Worm (Caenorhabditis elegans) whole organism, young adult: ENCODE results near the gene T23B12.11.
A peak's percentile ranks its signal among the peaks of the same experiment; 100 is the strongest.

Experiments
- B0019.2 ChIP-seq: fragments of 200-800 bp; sonication (Bioruptor generic); conservative IDR thresholded peaks from 2 replicates; pipeline ENCODE4 v1.3.6; 2022; ENCODE audit warnings: missing genetic modification reagents, missing genetic modification characterization, missing compliant biosample characterization
- B0336.3 ChIP-seq: fragments of 200-800 bp; sonication (Bioruptor generic); IDR thresholded peaks from 2 replicates; pipeline ENCODE4 v1.3.6; 2022; ENCODE audit warnings: missing genetic modification characterization, missing compliant biosample characterization
- C17E4.6 ChIP-seq: fragments of 200-800 bp; sonication (Bioruptor generic); IDR thresholded peaks from 2 replicates; pipeline ENCODE4 v1.3.6; 2022; ENCODE audit warnings: missing genetic modification reagents, missing genetic modification characterization, missing compliant biosample characterization
- F33H1.4 ChIP-seq: fragments of 200-800 bp; sonication (Bioruptor generic); IDR thresholded peaks from 2 replicates; pipeline ENCODE4 v1.3.6; 2022; ENCODE audit warnings: missing genetic modification reagents, missing genetic modification characterization, missing compliant biosample characterization
- F55B11.4 ChIP-seq: sonication (generic microtip); optimal IDR thresholded peaks from 2 replicates; lab custom pipeline; 2016; ENCODE audit warnings: missing compliant biosample characterization, missing genetic modification characterization, borderline replicate concordance; ENCODE audit not compliant: insufficient read depth
- K12H6.12 ChIP-seq: fragments of 200-800 bp; sonication (Bioruptor generic); optimal IDR thresholded peaks from 2 replicates; lab custom pipeline; 2018; ENCODE audit warnings: mild to moderate bottlenecking, missing genetic modification characterization, missing compliant biosample characterization
- T26A5.8 ChIP-seq: sonication (generic microtip); optimal IDR thresholded peaks from 2 replicates; lab custom pipeline; 2016; ENCODE audit warnings: missing genetic modification characterization, missing compliant biosample characterization
- Y56A3A.18 ChIP-seq: fragments of 200-800 bp; sonication (Bioruptor generic); IDR thresholded peaks from 2 replicates; pipeline ENCODE4 v1.3.6; 2022; ENCODE audit warnings: missing genetic modification reagents, missing genetic modification characterization, missing compliant biosample characterization
- Y79H2A.3 ChIP-seq: fragments of 200-800 bp; sonication (Bioruptor generic); conservative IDR thresholded peaks from 2 replicates; pipeline ENCODE4 v1.3.6; 2022; ENCODE audit warnings: missing genetic modification reagents, missing genetic modification characterization, missing compliant biosample characterization
- attf-3 ChIP-seq: fragments of 200-800 bp; sonication (Bioruptor generic); conservative IDR thresholded peaks from 2 replicates; pipeline ENCODE4 v1.3.6; 2022; ENCODE audit warnings: missing genetic modification reagents, missing genetic modification characterization, missing compliant biosample characterization
- cebp-1 ChIP-seq, 2 experiments: fragments of 200-800 bp in 1 of 2; sonication (Bioruptor generic) in 1 of 2; sonication (generic microtip) in 1 of 2; IDR thresholded peaks in 1 of 2; optimal IDR thresholded peaks in 1 of 2; 2 replicates each; pipeline versions ENCODE4 v1.3.6 to Lab custom; 2017 to 2022; ENCODE audit warnings: missing compliant biosample characterization in 2 of 2, missing genetic modification characterization in 2 of 2, mild to moderate bottlenecking in 1 of 2, missing genetic modification reagents in 1 of 2, moderate library complexity in 1 of 2
- ceh-91 ChIP-seq: fragments of 200-800 bp; sonication (Bioruptor generic); IDR thresholded peaks from 2 replicates; pipeline ENCODE4 v1.3.6; 2022; ENCODE audit warnings: missing genetic modification reagents, missing genetic modification characterization, missing compliant biosample characterization
- dpl-1 ChIP-seq: fragments of 150-350 bp; optimal IDR thresholded peaks from 2 replicates; lab custom pipeline; 2014; ENCODE audit warnings: missing biosample characterization, missing genetic modification reagents, missing genetic modification characterization
- efl-1 ChIP-seq: fragments of 150-350 bp; optimal IDR thresholded peaks from 2 replicates; lab custom pipeline; 2014; ENCODE audit warnings: missing biosample characterization, missing genetic modification reagents, missing genetic modification characterization
- egl-44 ChIP-seq: fragments of 200-800 bp; sonication (Bioruptor generic); IDR thresholded peaks from 2 replicates; pipeline ENCODE4 v1.3.6; 2022; ENCODE audit warnings: missing genetic modification reagents, missing genetic modification characterization, missing compliant biosample characterization
- ets-4 ChIP-seq: fragments of 200-800 bp; sonication (Bioruptor generic); optimal IDR thresholded peaks from 2 replicates; lab custom pipeline; 2018; ENCODE audit warnings: mild to moderate bottlenecking, missing genetic modification characterization, missing compliant biosample characterization
- him-1 ChIP-seq: sonication (generic microtip); optimal IDR thresholded peaks from 2 replicates; lab custom pipeline; 2016; ENCODE audit warnings: missing genotype, missing genetic modification reagents, missing genetic modification characterization, missing compliant biosample characterization
- hlh-26 ChIP-seq: fragments of 200-800 bp; sonication (Bioruptor generic); conservative IDR thresholded peaks from 2 replicates; pipeline ENCODE4 v1.3.6; 2022; ENCODE audit warnings: missing genetic modification reagents, missing genetic modification characterization, missing compliant biosample characterization
- hmg-1.2 ChIP-seq: fragments of 200-800 bp; sonication (Bioruptor generic); IDR thresholded peaks from 2 replicates; pipeline ENCODE4 v1.3.6; 2022; ENCODE audit warnings: missing genetic modification reagents, missing genetic modification characterization, missing compliant biosample characterization
- hmg-20 ChIP-seq: fragments of 200-800 bp; sonication (Bioruptor generic); IDR thresholded peaks from 2 replicates; pipeline ENCODE4 v1.3.6; 2022; ENCODE audit warnings: missing genetic modification reagents, missing genetic modification characterization, missing compliant biosample characterization
- lin-35 ChIP-seq, 3 experiments: fragments of 150-350 bp in 2 of 3; sonication (generic microtip) in 1 of 3; optimal IDR thresholded peaks; 2 replicates each; lab custom pipeline; 2014 to 2018; ENCODE audit warnings: missing biosample characterization in 3 of 3, missing genetic modification characterization in 3 of 3, missing genetic modification reagents in 3 of 3
- lin-54 ChIP-seq: fragments of 200-800 bp; sonication (Bioruptor generic); optimal IDR thresholded peaks from 2 replicates; lab custom pipeline; 2018; ENCODE audit warnings: mild to moderate bottlenecking, missing genetic modification characterization, missing compliant biosample characterization
- lsl-1 ChIP-seq: fragments of 200-800 bp; sonication (Bioruptor generic); optimal IDR thresholded peaks from 2 replicates; lab custom pipeline; 2018; ENCODE audit warnings: mild to moderate bottlenecking, missing genetic modification characterization, moderate library complexity, missing compliant biosample characterization
- lsy-27 ChIP-seq: sonication (generic microtip); optimal IDR thresholded peaks from 2 replicates; lab custom pipeline; 2017; ENCODE audit warnings: missing genetic modification characterization, mild to moderate bottlenecking, missing compliant biosample characterization, antibody characterized with exemption, missing genotype, borderline replicate concordance; ENCODE audit not compliant: insufficient read depth
- madf-6 ChIP-seq: fragments of 200-800 bp; sonication (Bioruptor generic); IDR thresholded peaks from 2 replicates; pipeline ENCODE4 v1.3.6; 2022; ENCODE audit warnings: missing genetic modification reagents, missing genetic modification characterization, missing compliant biosample characterization
- madf-8 ChIP-seq: fragments of 200-800 bp; sonication (Bioruptor generic); conservative IDR thresholded peaks from 2 replicates; pipeline ENCODE4 v1.3.6; 2022; ENCODE audit warnings: missing genetic modification reagents, missing genetic modification characterization, missing compliant biosample characterization
- mcd-1 ChIP-seq: fragments of 200-800 bp; sonication (Bioruptor generic); IDR thresholded peaks from 2 replicates; pipeline ENCODE4 v1.3.6; 2022; ENCODE audit warnings: missing genetic modification reagents, missing genetic modification characterization, missing compliant biosample characterization
- nfya-1 ChIP-seq: sonication (generic microtip); optimal IDR thresholded peaks from 2 replicates; lab custom pipeline; 2017; ENCODE audit warnings: antibody characterized with exemption, missing compliant biosample characterization, missing genetic modification characterization, borderline replicate concordance; ENCODE audit not compliant: insufficient read depth
- nhr-179 ChIP-seq: sonication (generic microtip); optimal IDR thresholded peaks from 2 replicates; lab custom pipeline; 2016; ENCODE audit warnings: mild to moderate bottlenecking, missing genetic modification characterization, missing compliant biosample characterization
- nhr-27 ChIP-seq: fragments of 200-800 bp; sonication (Bioruptor generic); optimal IDR thresholded peaks from 2 replicates; lab custom pipeline; 2018; ENCODE audit warnings: mild to moderate bottlenecking, missing genetic modification characterization, moderate library complexity, missing compliant biosample characterization
- pha-4 ChIP-seq: fragments of 150-350 bp; sonication (generic microtip); optimal IDR thresholded peaks from 2 replicates; lab custom pipeline; 2014; ENCODE audit warnings: missing biosample characterization, missing genetic modification reagents, missing genetic modification characterization
- rec-8 ChIP-seq, 2 experiments: sonication (generic microtip); optimal IDR thresholded peaks; 2 replicates each; lab custom pipeline; 2016; ENCODE audit warnings: mild to moderate bottlenecking in 2 of 2, missing genetic modification characterization in 2 of 2, missing genetic modification reagents in 2 of 2, missing genotype in 2 of 2, missing biosample characterization in 1 of 2, missing compliant biosample characterization in 1 of 2, moderate library complexity in 1 of 2
- snpc-1.1 ChIP-seq: sonication (generic microtip); optimal IDR thresholded peaks from 2 replicates; lab custom pipeline; 2017; ENCODE audit warnings: missing genetic modification characterization, mild to moderate bottlenecking, missing compliant biosample characterization, antibody characterized with exemption, moderate library complexity, missing genotype, missing genetic modification reagents; ENCODE audit not compliant: insufficient read depth
- snpc-3.4 ChIP-seq: sonication (generic microtip); optimal IDR thresholded peaks from 2 replicates; lab custom pipeline; 2017; ENCODE audit warnings: missing genetic modification characterization, mild to moderate bottlenecking, missing compliant biosample characterization, antibody characterized with exemption, moderate library complexity, missing genotype, missing genetic modification reagents
- snpc-4 ChIP-seq, 5 experiments: fragments of 150-350 bp in 1 of 5; sonication (generic microtip) in 4 of 5; optimal IDR thresholded peaks; 2 replicates each; lab custom pipeline; 2014 to 2018; ENCODE audit warnings: missing genetic modification characterization in 5 of 5, missing biosample characterization in 3 of 5, antibody characterized with exemption in 2 of 5, mild to moderate bottlenecking in 2 of 5, missing compliant biosample characterization in 2 of 5, missing genotype in 2 of 5, moderate library complexity in 2 of 5, missing genetic modification reagents in 1 of 5
- tbp1 ChIP-seq: fragments of 200-800 bp; sonication (Bioruptor generic); optimal IDR thresholded peaks from 2 replicates; lab custom pipeline; 2018; ENCODE audit warnings: mild to moderate bottlenecking, missing genetic modification characterization, missing compliant biosample characterization
- xnd-1 ChIP-seq: sonication (generic microtip); optimal IDR thresholded peaks from 2 replicates; lab custom pipeline; 2016; ENCODE audit warnings: missing genotype, missing genetic modification reagents, missing genetic modification characterization, missing compliant biosample characterization
- zfh-2 ChIP-seq: fragments of 200-800 bp; sonication (Bioruptor generic); conservative IDR thresholded peaks from 2 replicates; pipeline ENCODE4 v1.3.6; 2022; ENCODE audit warnings: missing genetic modification reagents, missing genetic modification characterization, missing compliant biosample characterization
- ztf-18 ChIP-seq: sonication (generic microtip); optimal IDR thresholded peaks from 2 replicates; lab custom pipeline; 2016; ENCODE audit warnings: missing genotype, mild to moderate bottlenecking, missing genetic modification characterization, missing compliant biosample characterization
- ztf-25 ChIP-seq: fragments of 200-800 bp; sonication (Bioruptor generic); IDR thresholded peaks from 2 replicates; pipeline ENCODE4 v1.3.6; 2022; ENCODE audit warnings: missing genetic modification reagents, missing genetic modification characterization, missing compliant biosample characterization
- ztf-28 ChIP-seq: fragments of 200-800 bp; sonication (Bioruptor generic); IDR thresholded peaks from 2 replicates; pipeline ENCODE4 v1.3.6; 2022; ENCODE audit warnings: missing genetic modification reagents, missing genetic modification characterization, missing compliant biosample characterization

Gene T23B12.11

DNA sequence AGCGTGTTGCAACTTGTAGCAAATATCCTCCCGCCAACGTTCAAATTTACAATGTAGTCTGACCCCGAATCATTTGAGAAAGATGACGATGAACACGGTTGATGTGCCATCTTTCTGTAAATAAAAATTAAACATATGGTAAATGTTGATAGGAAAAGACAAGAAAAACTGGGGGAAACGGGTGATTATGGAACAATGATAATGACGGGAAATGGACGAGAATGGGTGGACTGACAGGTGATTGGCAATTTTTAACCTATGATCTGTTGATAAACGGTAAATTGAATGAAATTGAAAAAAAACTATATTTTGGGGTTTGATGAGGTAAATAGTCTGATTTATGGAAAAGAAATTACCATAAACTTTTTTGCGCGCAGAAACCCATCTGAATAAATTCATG is 5.1 kb downstream of the T23B12.11 start, which contains the start of gene T23B12.6 (continued):
- TF ChIP-seq K12H6.12 (tag; lab: Kevin White, UChicago) = no peak
- no peak for TF ChIP-seq xnd-1
- TF ChIP-seq ets-4 = peak; percentile 5
- no peak for TF ChIP-seq T26A5.8 (tag; lab: Kevin White, UChicago)
- TF ChIP-seq, all 124 proteins: peak for 5

DNA sequence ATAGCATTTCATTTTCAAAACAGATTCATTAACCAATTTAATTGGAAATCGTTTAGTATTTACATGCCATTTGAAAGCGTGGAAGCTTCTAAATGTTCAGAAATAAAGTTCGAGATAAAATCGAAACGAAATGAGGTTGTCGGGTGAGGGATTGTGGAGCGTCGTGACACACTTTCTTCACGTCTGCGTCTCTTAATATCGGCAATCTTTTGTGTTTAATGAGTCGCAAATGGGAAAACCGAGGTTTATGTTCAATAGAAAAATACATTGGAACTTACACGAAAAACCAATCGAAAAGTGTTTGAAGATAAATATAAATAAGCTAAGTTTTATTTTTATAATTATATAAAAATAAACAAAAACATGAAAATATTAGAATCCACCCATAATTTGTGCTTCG is 5.6 kb downstream of the T23B12.11 start:
- no peak for TF ChIP-seq ztf-28 (GFP tag; lab: Robert Waterston, UW)
- TF ChIP-seq snpc-3.4 (tag; lab: Kevin White, UChicago) = no peak
- TF ChIP-seq nhr-179 (tag; lab: Kevin White, UChicago) = no peak
- TF ChIP-seq attf-3 (GFP tag; lab: Robert Waterston, UW) = 0 out of 2 replicates have a peak, but pooled peaks have one; percentile 13
- no peak for TF ChIP-seq dpl-1 (GFP tag; lab: Kevin White, UChicago)
- no peak for TF ChIP-seq hmg-20 (GFP tag; lab: Robert Waterston, UW)
- TF ChIP-seq efl-1 = no peak
- TF ChIP-seq lsy-27 (tag; lab: Kevin White, UChicago) = no peak
- no peak for TF ChIP-seq ceh-91 (GFP tag; lab: Robert Waterston, UW)
- no peak for TF ChIP-seq him-1 (tag; lab: Kevin White, UChicago)
- TF ChIP-seq Y56A3A.18 (GFP tag; lab: Robert Waterston, UW) = no peak
- no peak for TF ChIP-seq C17E4.6 (GFP tag; lab: Robert Waterston, UW)
- peak; percentile 49 for TF ChIP-seq snpc-4 (GFP tag; optimal IDR thresholded peaks at IDR 0.05; lab: Kevin White, UChicago)
- peak in 1 of 4 experiments; percentile 51 for TF ChIP-seq snpc-4 (tag; optimal IDR thresholded peaks at IDR 0.05; lab: Kevin White, UChicago)
- TF ChIP-seq mcd-1 = peak; percentile 10; the same call in 1 of the 2 replicates
- TF ChIP-seq rec-8 (tag; optimal IDR thresholded peaks at IDR 0.05; lab: Kevin White, UChicago) = no peak
- peak; percentile 25; the same call in 1 of the 2 replicates for TF ChIP-seq madf-6
- peak; percentile 54; the same call in 1 of the 2 replicates for TF ChIP-seq hmg-1.2 (GFP tag; lab: Robert Waterston, UW)
- no peak for TF ChIP-seq B0336.3
- no peak for TF ChIP-seq Y79H2A.3 (GFP tag; lab: Robert Waterston, UW)
- TF ChIP-seq, all 124 proteins: peak for 5

DNA sequence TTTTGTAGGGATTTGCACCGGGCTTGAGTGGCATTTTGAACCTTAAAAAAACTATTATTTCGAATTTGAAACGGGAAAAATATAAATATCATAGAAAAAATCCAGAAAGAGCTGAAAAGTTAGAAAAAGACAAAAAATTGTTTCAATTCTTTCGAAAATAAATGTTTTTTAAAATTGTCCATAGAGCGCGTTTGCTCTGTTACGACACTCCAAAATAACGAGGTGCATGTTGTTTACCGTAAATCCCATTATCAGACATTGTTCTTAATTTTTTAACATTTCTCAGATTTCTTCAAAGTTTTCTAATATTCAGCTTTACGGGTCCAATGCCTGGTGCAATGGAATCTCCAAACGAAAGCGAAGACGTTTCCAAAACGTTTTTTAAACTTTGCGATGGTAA is 6.9 kb downstream of the T23B12.11 start, which contains the start of the genes dnj-22 and natc-1:
dnj-22 (minus strand) TSS at position 47 of the 400 bp plus-strand sequence.
natc-1 (plus strand) TSS at position 286 of the 400 bp plus-strand sequence.
- TF ChIP-seq nhr-27 (tag; lab: Kevin White, UChicago) (no peak), xnd-1 (no peak), F55B11.4 (tag; lab: Kevin White, UChicago) (no peak), F33H1.4 (GFP tag; lab: Robert Waterston, UW) (no peak), lin-35 (GFP tag; optimal IDR thresholded peaks at IDR 0.05; lab: Kevin White, UChicago) (peak in 1 of 3 experiments; percentile 60), hlh-26 (no peak), ceh-91 (GFP tag; lab: Robert Waterston, UW) (no peak), nhr-179 (tag; lab: Kevin White, UChicago) (no peak), ztf-28 (GFP tag; lab: Robert Waterston, UW) (no peak), attf-3 (GFP tag; lab: Robert Waterston, UW) (peak; percentile 98), madf-8 (no peak), cebp-1 (GFP tag; IDR thresholded peaks at IDR 0.05; lab: Robert Waterston, UW) (no peak), cebp-1 (tag; optimal IDR thresholded peaks at IDR 0.05; lab: Kevin White, UChicago) (peak; percentile 22), B0019.2 (GFP tag; lab: Robert Waterston, UW) (no peak), pha-4 (tag; lab: Kevin White, UChicago) (peak; percentile 17), nfya-1 (tag; lab: Kevin White, UChicago) (no peak), snpc-4 (GFP tag; optimal IDR thresholded peaks at IDR 0.05; lab: Kevin White, UChicago) (peak; percentile 38), snpc-4 (tag; optimal IDR thresholded peaks at IDR 0.05; lab: Kevin White, UChicago) (peak in 3 of 4 experiments; percentile 14 to 59 (median 59)), rec-8 (tag; optimal IDR thresholded peaks at IDR 0.05; lab: Kevin White, UChicago) (no peak), snpc-3.4 (tag; lab: Kevin White, UChicago) (peak; percentile 58), snpc-1.1 (tag; lab: Kevin White, UChicago) (peak; percentile 35), madf-6 (peak; percentile 51; the same call in 1 of the 2 replicates), lin-54 (GFP tag; lab: Kevin White, UChicago) (peak; percentile 35), ztf-18 (tag; lab: Kevin White, UChicago) (no peak), zfh-2 (GFP tag; lab: Robert Waterston, UW) (no peak), lsl-1 (peak; percentile 1), egl-44 (GFP tag; lab: Robert Waterston, UW) (no peak), ztf-25 (GFP tag; lab: Robert Waterston, UW) (no peak), tbp1 (GFP tag; lab: Kevin White, UChicago) (peak; percentile 41)
